Worm (Caenorhabditis elegans): Measurements from ENCODE around the gene F57B9.8.

Gene F57B9.8

ce11 chrIII:6935269-6936017 is at the start of gene F57B9.8, which contains the start of gene coq-2:
Gene F57B9.8 (minus strand): TSS chrIII:6935319.
Gene coq-2 (plus strand): TSS chrIII:6935967.
- TF ChIP-seq ref-1 (GFP tag; conservative IDR thresholded peaks at IDR 0.05), result no peak
- no peak for TF ChIP-seq cog-1 (tag; optimal IDR thresholded peaks at IDR 0.05)
- TF ChIP-seq tab-1 (GFP tag; IDR thresholded peaks at IDR 0.05), result no peak
- TF ChIP-seq med-1 (GFP tag; optimal IDR thresholded peaks at IDR 0.05; ENCODE audit: insufficient read depth), result no peak
- TF ChIP-seq ztf-23 (GFP tag; IDR thresholded peaks at IDR 0.05), result no peak
- TF ChIP-seq T22C8.4 (GFP tag; IDR thresholded peaks at IDR 0.05), result no peak
- no peak for TF ChIP-seq klf-2 (GFP tag; conservative IDR thresholded peaks at IDR 0.05)
- no peak for TF ChIP-seq ztf-29 (GFP tag; IDR thresholded peaks at IDR 0.05)
- no peak for TF ChIP-seq flt-1 (GFP tag; IDR thresholded peaks at IDR 0.05)

- TF ChIP-seq flt-1 (GFP tag; IDR thresholded peaks at IDR 0.05), result peak; percentile 30; the same call in 1 of the 2 replicates
These were observed 47.0 kb upstream of the F57B9.8 start, which contains the start of gene F31E3.6 for ce11 chrIII:6981989-6982553. Gene F31E3.6 (plus strand): TSS chrIII:6982081.

ce11 chrIII:6979584-6979983 is 44.5 kb upstream of the F57B9.8 start, which contains the start of gene ceh-20:
Gene ceh-20 (plus strand): TSS chrIII:6979884.
- TF ChIP-seq ztf-29 (GFP tag; IDR thresholded peaks at IDR 0.05) (no peak), ref-1 (GFP tag; conservative IDR thresholded peaks at IDR 0.05) (no peak), flt-1 (GFP tag; IDR thresholded peaks at IDR 0.05) (no peak), med-1 (GFP tag; optimal IDR thresholded peaks at IDR 0.05; ENCODE audit: insufficient read depth) (no peak), cog-1 (tag; optimal IDR thresholded peaks at IDR 0.05) (no peak)

- TF ChIP-seq flt-1 (GFP tag; IDR thresholded peaks at IDR 0.05) (0 out of 2 replicates have a peak, but pooled peaks have one; percentile 5), T22C8.4 (GFP tag; IDR thresholded peaks at IDR 0.05) (no peak), tab-1 (GFP tag; IDR thresholded peaks at IDR 0.05) (no peak), med-1 (GFP tag; optimal IDR thresholded peaks at IDR 0.05; ENCODE audit: insufficient read depth) (no peak), ref-1 (GFP tag; conservative IDR thresholded peaks at IDR 0.05) (no peak), klf-2 (GFP tag; conservative IDR thresholded peaks at IDR 0.05) (no peak), cog-1 (tag; optimal IDR thresholded peaks at IDR 0.05) (peak; percentile 85), ztf-23 (GFP tag; IDR thresholded peaks at IDR 0.05) (0 out of 2 replicates have a peak, but pooled peaks have one; percentile 56)
These were observed 43.8 kb upstream of the F57B9.8 start for ce11 chrIII:6978875-6979274.

- TF ChIP-seq ref-1 (GFP tag; conservative IDR thresholded peaks at IDR 0.05), result no peak
- TF ChIP-seq tab-1 (GFP tag; IDR thresholded peaks at IDR 0.05), result no peak
- no peak for TF ChIP-seq ztf-29 (GFP tag; IDR thresholded peaks at IDR 0.05)
- TF ChIP-seq klf-2 (GFP tag; conservative IDR thresholded peaks at IDR 0.05), result no peak
- no peak for TF ChIP-seq cog-1 (tag; optimal IDR thresholded peaks at IDR 0.05)
- no peak for TF ChIP-seq flt-1 (GFP tag; IDR thresholded peaks at IDR 0.05)
- no peak for TF ChIP-seq med-1 (GFP tag; optimal IDR thresholded peaks at IDR 0.05; ENCODE audit: insufficient read depth)
- TF ChIP-seq T22C8.4 (GFP tag; IDR thresholded peaks at IDR 0.05), result no peak
- no peak for TF ChIP-seq ztf-23 (GFP tag; IDR thresholded peaks at IDR 0.05)
These were observed 39.8 kb upstream of the F57B9.8 start for ce11 chrIII:6974952-6975351.

ce11 chrIII:6973682-6974081 is 38.6 kb upstream of the F57B9.8 start, which contains the start of gene F31E3.2:
Gene F31E3.2 (plus strand): TSS chrIII:6973982.
- no peak for TF ChIP-seq klf-2 (GFP tag; conservative IDR thresholded peaks at IDR 0.05)
- no peak for TF ChIP-seq cog-1 (tag; optimal IDR thresholded peaks at IDR 0.05)
- TF ChIP-seq ztf-29 (GFP tag; IDR thresholded peaks at IDR 0.05), result no peak
- TF ChIP-seq med-1 (GFP tag; optimal IDR thresholded peaks at IDR 0.05; ENCODE audit: insufficient read depth), result no peak
- no peak for TF ChIP-seq T22C8.4 (GFP tag; IDR thresholded peaks at IDR 0.05)
- TF ChIP-seq flt-1 (GFP tag; IDR thresholded peaks at IDR 0.05), result no peak
- no peak for TF ChIP-seq ref-1 (GFP tag; conservative IDR thresholded peaks at IDR 0.05)

- TF ChIP-seq tab-1 (GFP tag; IDR thresholded peaks at IDR 0.05) (peak; percentile 64; the same call in 1 of the 2 replicates), ztf-23 (GFP tag; IDR thresholded peaks at IDR 0.05) (peak; percentile 82; the same call in 1 of the 2 replicates), klf-2 (GFP tag; conservative IDR thresholded peaks at IDR 0.05) (0 out of 2 replicates have a peak, but pooled peaks have one; percentile 57), ref-1 (GFP tag; conservative IDR thresholded peaks at IDR 0.05) (no peak), cog-1 (tag; optimal IDR thresholded peaks at IDR 0.05) (peak; percentile 87), T22C8.4 (GFP tag; IDR thresholded peaks at IDR 0.05) (no peak), med-1 (GFP tag; optimal IDR thresholded peaks at IDR 0.05; ENCODE audit: insufficient read depth) (peak; percentile 1), flt-1 (GFP tag; IDR thresholded peaks at IDR 0.05) (peak; percentile 86)
These were observed 36.7 kb upstream of the F57B9.8 start, which contains the start of the genes eef-1A.1 and rfc-4 for ce11 chrIII:6971662-6972284. Gene eef-1A.1 (minus strand): TSS chrIII:6971712. Gene rfc-4 (plus strand): TSS chrIII:6972253.

- TF ChIP-seq cog-1 (tag; optimal IDR thresholded peaks at IDR 0.05) (no peak), tab-1 (GFP tag; IDR thresholded peaks at IDR 0.05) (no peak), klf-2 (GFP tag; conservative IDR thresholded peaks at IDR 0.05) (no peak), ztf-29 (GFP tag; IDR thresholded peaks at IDR 0.05) (no peak)
These were observed 35.6 kb upstream of the F57B9.8 start for ce11 chrIII:6970744-6971143.

ce11 chrIII:6969781-6970342 is 34.7 kb upstream of the F57B9.8 start:
- no peak for TF ChIP-seq med-1 (GFP tag; optimal IDR thresholded peaks at IDR 0.05; ENCODE audit: insufficient read depth)
- TF ChIP-seq ref-1 (GFP tag; conservative IDR thresholded peaks at IDR 0.05), result no peak
- TF ChIP-seq ztf-29 (GFP tag; IDR thresholded peaks at IDR 0.05), result no peak
